Worm (Caenorhabditis elegans) whole organism, L2 larva: ENCODE data around the gene srw-94.

Experiments used
- C34F6.9 ChIP-seq: fragments of 150-350 bp; optimal IDR thresholded peaks from 2 replicates; lab custom pipeline; 2014; ENCODE audit warnings: missing biosample characterization, missing genetic modification characterization
- F13H6.1 ChIP-seq: sonication (generic microtip); optimal IDR thresholded peaks from 2 replicates; lab custom pipeline; 2016; ENCODE audit warnings: missing genetic modification characterization, missing compliant biosample characterization
- Y55F3AM.14 ChIP-seq: fragments of 200-800 bp; sonication (Bioruptor generic); optimal IDR thresholded peaks from 2 replicates; lab custom pipeline; 2018; ENCODE audit warnings: mild to moderate bottlenecking, missing genetic modification characterization, missing compliant biosample characterization
- ZK546.5 ChIP-seq: sonication (generic microtip); optimal IDR thresholded peaks from 2 replicates; lab custom pipeline; 2017; ENCODE audit warnings: missing biosample characterization, missing genetic modification characterization
- aly-2 ChIP-seq: fragments of 150-350 bp; optimal IDR thresholded peaks from 2 replicates; lab custom pipeline; 2014; ENCODE audit warnings: missing biosample characterization, missing genetic modification characterization
- ama-1 ChIP-seq: fragments of 150-350 bp; optimal IDR thresholded peaks from 2 replicates; lab custom pipeline; 2018; ENCODE audit warnings: inconsistent platforms
- blmp-1 ChIP-seq: sonication (generic microtip); optimal IDR thresholded peaks from 2 replicates; lab custom pipeline; 2017; ENCODE audit warnings: missing genetic modification characterization, mild to moderate bottlenecking, missing compliant biosample characterization, antibody characterized with exemption, moderate library complexity; ENCODE audit not compliant: insufficient read depth
- ceh-16 ChIP-seq: fragments of 150-350 bp; optimal IDR thresholded peaks from 2 replicates; lab custom pipeline; 2014; ENCODE audit warnings: missing biosample characterization, missing genetic modification characterization
- ceh-82 ChIP-seq: fragments of 150-350 bp; optimal IDR thresholded peaks from 2 replicates; lab custom pipeline; 2014; ENCODE audit warnings: missing biosample characterization, missing genetic modification characterization
- crh-2 ChIP-seq: sonication (generic microtip); optimal IDR thresholded peaks from 2 replicates; lab custom pipeline; 2017; ENCODE audit warnings: missing biosample characterization, missing genetic modification characterization
- egl-27 ChIP-seq: sonication (generic microtip); optimal IDR thresholded peaks from 3 replicates; lab custom pipeline; 2017; ENCODE audit warnings: missing biosample characterization, missing genetic modification reagents, missing genetic modification characterization
- elt-3 ChIP-seq: sonication (generic microtip); optimal IDR thresholded peaks from 2 replicates; lab custom pipeline; 2017; ENCODE audit warnings: missing biosample characterization, missing genetic modification characterization
- fos-1 ChIP-seq: fragments of 150-350 bp; optimal IDR thresholded peaks from 2 replicates; lab custom pipeline; 2014; ENCODE audit warnings: missing biosample characterization, missing genetic modification characterization
- gmeb-1 ChIP-seq: fragments of 150-350 bp; optimal IDR thresholded peaks from 2 replicates; lab custom pipeline; 2014; ENCODE audit warnings: missing biosample characterization, missing genetic modification characterization
- lin-11 ChIP-seq: fragments of 150-350 bp; sonication (generic microtip); optimal IDR thresholded peaks from 2 replicates; lab custom pipeline; 2014; ENCODE audit warnings: missing biosample characterization, missing genetic modification characterization, inconsistent platforms, mixed read lengths
- lin-13 ChIP-seq: fragments of 150-350 bp; optimal IDR thresholded peaks from 2 replicates; lab custom pipeline; 2014; ENCODE audit warnings: missing biosample characterization, missing genetic modification reagents, missing genetic modification characterization
- lin-39 ChIP-seq: fragments of 150-350 bp; optimal IDR thresholded peaks from 2 replicates; lab custom pipeline; 2014; ENCODE audit warnings: missing biosample characterization, missing genetic modification reagents, missing genetic modification characterization
- lsy-2 ChIP-seq, 2 experiments: fragments of 150-350 bp in 1 of 2; sonication (generic microtip) in 1 of 2; optimal IDR thresholded peaks; 2 replicates each; lab custom pipeline; 2014 to 2017; ENCODE audit warnings: missing biosample characterization in 2 of 2, missing genetic modification characterization in 2 of 2
- mab-5 ChIP-seq: fragments of 150-350 bp; optimal IDR thresholded peaks from 2 replicates; lab custom pipeline; 2014; ENCODE audit warnings: missing biosample characterization, missing genetic modification characterization
- mbf-1 ChIP-seq: sonication (generic microtip); optimal IDR thresholded peaks from 2 replicates; lab custom pipeline; 2017; ENCODE audit warnings: missing biosample characterization, missing genetic modification characterization
- mdl-1 ChIP-seq, 2 experiments: fragments of 150-350 bp in 1 of 2; sonication (generic microtip) in 1 of 2; optimal IDR thresholded peaks; 2 replicates each; lab custom pipeline; 2017; ENCODE audit warnings: missing biosample characterization in 2 of 2, missing genetic modification characterization in 2 of 2
- nhr-11 ChIP-seq: fragments of 150-350 bp; optimal IDR thresholded peaks from 2 replicates; lab custom pipeline; 2014; ENCODE audit warnings: missing biosample characterization, missing genetic modification characterization
- nhr-12 ChIP-seq: fragments of 150-350 bp; optimal IDR thresholded peaks from 2 replicates; lab custom pipeline; 2014; ENCODE audit warnings: missing biosample characterization, missing genetic modification characterization
- nhr-129 ChIP-seq: fragments of 150-350 bp; optimal IDR thresholded peaks from 2 replicates; lab custom pipeline; 2014; ENCODE audit warnings: missing biosample characterization, missing genetic modification characterization
- nhr-23 ChIP-seq: fragments of 150-350 bp; optimal IDR thresholded peaks from 2 replicates; lab custom pipeline; 2014; ENCODE audit warnings: missing biosample characterization, missing genetic modification reagents, missing genetic modification characterization
- nhr-237 ChIP-seq: fragments of 150-350 bp; optimal IDR thresholded peaks from 2 replicates; lab custom pipeline; 2014; ENCODE audit warnings: missing biosample characterization, missing genetic modification characterization
- nhr-77 ChIP-seq: fragments of 150-350 bp; optimal IDR thresholded peaks from 2 replicates; lab custom pipeline; 2014; ENCODE audit warnings: missing biosample characterization, missing genetic modification characterization
- peb-1 ChIP-seq: fragments of 150-350 bp; optimal IDR thresholded peaks from 2 replicates; lab custom pipeline; 2014; ENCODE audit warnings: missing biosample characterization, missing genetic modification characterization
- sem-4 ChIP-seq: fragments of 150-350 bp; optimal IDR thresholded peaks from 2 replicates; lab custom pipeline; 2014; ENCODE audit warnings: missing biosample characterization, missing genetic modification reagents, missing genetic modification characterization
- sma-9 ChIP-seq, 2 experiments: fragments of 150-350 bp in 1 of 2; sonication (generic microtip) in 1 of 2; optimal IDR thresholded peaks; 2 replicates each; lab custom pipeline; 2014 to 2016; ENCODE audit warnings: missing genetic modification characterization in 2 of 2, mild to moderate bottlenecking in 1 of 2, missing biosample characterization in 1 of 2, missing compliant biosample characterization in 1 of 2, missing genetic modification reagents in 1 of 2, moderate library complexity in 1 of 2
- snpc-4 ChIP-seq: fragments of 150-350 bp; optimal IDR thresholded peaks from 2 replicates; lab custom pipeline; 2014; ENCODE audit warnings: missing biosample characterization, missing genetic modification characterization
- unc-55 ChIP-seq: fragments of 150-350 bp; sonication (generic microtip); optimal IDR thresholded peaks from 3 replicates; lab custom pipeline; 2014; ENCODE audit warnings: missing biosample characterization, missing genetic modification reagents, missing genetic modification characterization
- zag-1 ChIP-seq: fragments of 150-350 bp; optimal IDR thresholded peaks from 2 replicates; lab custom pipeline; 2014; ENCODE audit warnings: missing biosample characterization, missing genetic modification characterization
- ztf-1 ChIP-seq: fragments of 200-800 bp; sonication (Bioruptor generic); conservative IDR thresholded peaks from 2 replicates; pipeline ENCODE4 v1.3.6; 2022; ENCODE audit warnings: missing genetic modification characterization, missing compliant biosample characterization
- ztf-11 ChIP-seq: sonication (generic microtip); optimal IDR thresholded peaks from 2 replicates; lab custom pipeline; 2017; ENCODE audit warnings: missing biosample characterization, missing genetic modification characterization
- ztf-4 ChIP-seq: fragments of 150-350 bp; optimal IDR thresholded peaks from 2 replicates; lab custom pipeline; 2014; ENCODE audit warnings: missing biosample characterization, missing genetic modification characterization

Gene srw-94

ce11 chrIV:4814185-4814584, at the start of gene srw-94:
Gene srw-94, plus strand, starts transcription at chrIV:4814485.
- no peak for TF ChIP-seq nhr-11 (tag; lab: Kevin White, UChicago)
- TF ChIP-seq, all 48 proteins: peak for 0

- TF ChIP-seq ztf-4 (tag; lab: Kevin White, UChicago) (no peak), fos-1 (tag; lab: Kevin White, UChicago) (peak; percentile 29), lin-11 (no peak), F13H6.1 (tag; lab: Kevin White, UChicago) (no peak), ceh-16 (tag; lab: Kevin White, UChicago) (no peak), C34F6.9 (tag; lab: Kevin White, UChicago) (no peak)
- TF ChIP-seq, all 48 proteins: peak for 1
Measured at ce11 chrIV:4771792-4772191, 42.5 kb upstream of the srw-94 start, which contains the start of gene R11E3.2. Gene R11E3.2, plus strand, starts transcription at chrIV:4772092.

- TF ChIP-seq mdl-1 (tag; optimal IDR thresholded peaks at IDR 0.05; lab: Kevin White, UChicago) = no peak
- no peak for TF ChIP-seq nhr-23 (tag; lab: Kevin White, UChicago)
- no peak for TF ChIP-seq blmp-1 (tag; lab: Kevin White, UChicago)
- no peak for TF ChIP-seq ztf-11 (tag; lab: Kevin White, UChicago)
- TF ChIP-seq nhr-11 (tag; lab: Kevin White, UChicago) = no peak
- no peak for TF ChIP-seq lin-11
- no peak for TF ChIP-seq sem-4
- TF ChIP-seq ztf-1 (GFP tag; lab: Robert Waterston, UW) = no peak
- no peak for TF ChIP-seq mbf-1 (tag; lab: Kevin White, UChicago)
- TF ChIP-seq unc-55 = no peak
- TF ChIP-seq aly-2 (tag; lab: Kevin White, UChicago) = no peak
- TF ChIP-seq snpc-4 (tag; lab: Kevin White, UChicago) = no peak
- TF ChIP-seq, all 48 proteins: peak for 0
Measured at ce11 chrIV:4776001-4776400, 38.3 kb upstream of the srw-94 start, which contains the start of gene R11E3.19. Gene R11E3.19, minus strand, starts transcription at chrIV:4776101.

ce11 chrIV:4776501-4776900, 37.8 kb upstream of the srw-94 start:
- TF ChIP-seq lin-11 = no peak
- TF ChIP-seq sma-9 (GFP tag; optimal IDR thresholded peaks at IDR 0.05; lab: Kevin White, UChicago) = no peak
- TF ChIP-seq sma-9 (tag; optimal IDR thresholded peaks at IDR 0.05; lab: Kevin White, UChicago) = no peak
- TF ChIP-seq egl-27 = no peak
- no peak for TF ChIP-seq Y55F3AM.14 (GFP tag; lab: Kevin White, UChicago)
- TF ChIP-seq ztf-1 (GFP tag; lab: Robert Waterston, UW) = no peak
- TF ChIP-seq mab-5 (tag; lab: Kevin White, UChicago) = no peak
- TF ChIP-seq nhr-77 = no peak
- no peak for TF ChIP-seq ama-1

- TF ChIP-seq ZK546.5 (tag; lab: Kevin White, UChicago) (no peak), nhr-237 (tag; lab: Kevin White, UChicago) (no peak)
- TF ChIP-seq, all 48 proteins: peak for 0
Measured at ce11 chrIV:4780129-4780528, 34.2 kb upstream of the srw-94 start, which contains the start of gene set-15. Gene set-15, minus strand, starts transcription at chrIV:4780229.

- TF ChIP-seq unc-55 = peak; percentile 1
- peak; percentile 7 for TF ChIP-seq nhr-129
- no peak for TF ChIP-seq Y55F3AM.14 (GFP tag; lab: Kevin White, UChicago)
- TF ChIP-seq ama-1 = no peak
- peak; percentile 50 for TF ChIP-seq F13H6.1 (tag; lab: Kevin White, UChicago)
- no peak for TF ChIP-seq nhr-237 (tag; lab: Kevin White, UChicago)
Measured at ce11 chrIV:4781123-4781522, 33.2 kb upstream of the srw-94 start.

- TF ChIP-seq gmeb-1 (tag; lab: Kevin White, UChicago) (peak; percentile 54), ZK546.5 (tag; lab: Kevin White, UChicago) (no peak), lin-39 (tag; lab: Kevin White, UChicago) (no peak), nhr-129 (peak; percentile 86), nhr-23 (tag; lab: Kevin White, UChicago) (no peak), mbf-1 (tag; lab: Kevin White, UChicago) (no peak), F13H6.1 (tag; lab: Kevin White, UChicago) (peak; percentile 27), elt-3 (tag; lab: Kevin White, UChicago) (no peak), peb-1 (tag; lab: Kevin White, UChicago) (no peak), nhr-12 (tag; lab: Kevin White, UChicago) (no peak), crh-2 (tag; lab: Kevin White, UChicago) (peak; percentile 68), nhr-237 (tag; lab: Kevin White, UChicago) (no peak), mdl-1 (tag; optimal IDR thresholded peaks at IDR 0.05; lab: Kevin White, UChicago) (peak in 1 of 2 experiments; percentile 36), nhr-77 (no peak), lin-13 (no peak), Y55F3AM.14 (GFP tag; lab: Kevin White, UChicago) (no peak), ceh-82 (tag; lab: Kevin White, UChicago) (no peak), ztf-1 (GFP tag; lab: Robert Waterston, UW) (no peak), sem-4 (no peak), fos-1 (tag; lab: Kevin White, UChicago) (peak; percentile 65), zag-1 (no peak), lsy-2 (tag; optimal IDR thresholded peaks at IDR 0.05; lab: Kevin White, UChicago) (peak in 1 of 2 experiments; percentile 56), ama-1 (no peak), blmp-1 (tag; lab: Kevin White, UChicago) (peak; percentile 5), snpc-4 (tag; lab: Kevin White, UChicago) (no peak), aly-2 (tag; lab: Kevin White, UChicago) (no peak), C34F6.9 (tag; lab: Kevin White, UChicago) (peak; percentile 47), ceh-16 (tag; lab: Kevin White, UChicago) (no peak), sma-9 (GFP tag; optimal IDR thresholded peaks at IDR 0.05; lab: Kevin White, UChicago) (peak; percentile 74), sma-9 (tag; optimal IDR thresholded peaks at IDR 0.05; lab: Kevin White, UChicago) (no peak)
Measured at ce11 chrIV:4788332-4788731, 26.0 kb upstream of the srw-94 start, which contains the start of gene nhr-104. Gene nhr-104, minus strand, starts transcription at chrIV:4788692.
